Fruit fly (Drosophila melanogaster): ENCODE data around the gene mats.

- no peak for TF ChIP-seq CG8478 (optimal IDR thresholded peaks at IDR 0.05)
- no peak for TF ChIP-seq CTCF (optimal IDR thresholded peaks at IDR 0.05)
Measured at dm6 chr3R:22454397-22455334, 33.7 kb downstream of the mats start.

Data from S2 (cell line).